Worm (Caenorhabditis elegans): ENCODE results near the gene sqv-7.

DNA sequence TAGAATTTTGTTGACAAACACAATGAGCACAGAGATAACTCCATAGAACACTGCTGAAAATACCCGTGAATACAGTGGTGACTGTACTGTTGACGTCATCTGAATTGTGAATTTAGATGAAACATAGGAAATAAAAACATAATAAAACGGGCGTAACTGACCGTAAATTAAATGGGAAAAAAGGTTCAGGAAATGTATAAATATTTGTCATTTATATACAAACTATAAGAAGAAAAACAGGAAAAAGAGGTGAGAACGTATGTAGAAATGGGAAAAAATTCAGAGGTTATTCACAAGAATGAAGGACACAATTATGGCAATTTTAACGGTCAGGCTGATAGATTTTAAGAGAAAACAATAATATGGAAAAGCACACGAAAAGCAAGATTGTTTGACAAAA lies at the start of gene sqv-7:
- no peak for TF ChIP-seq zim-3 (tag; optimal IDR thresholded peaks at IDR 0.05)
- no peak for TF ChIP-seq snpc-4 (GFP tag; optimal IDR thresholded peaks at IDR 0.05)
- no peak for TF ChIP-seq snpc-4 (tag; optimal IDR thresholded peaks at IDR 0.05)
- TF ChIP-seq chd-7 (tag; optimal IDR thresholded peaks at IDR 0.05), result no peak
- TF ChIP-seq K12H6.12 (tag; optimal IDR thresholded peaks at IDR 0.05), result no peak
- TF ChIP-seq ets-4 (GFP tag; optimal IDR thresholded peaks at IDR 0.05), result no peak
- TF ChIP-seq zfh-2 (GFP tag; conservative IDR thresholded peaks at IDR 0.05), result no peak
- TF ChIP-seq lsl-1 (GFP tag; optimal IDR thresholded peaks at IDR 0.05), result no peak
- no peak for TF ChIP-seq B0019.2 (GFP tag; conservative IDR thresholded peaks at IDR 0.05)
- TF ChIP-seq F55B11.4 (tag; optimal IDR thresholded peaks at IDR 0.05; ENCODE audit: borderline replicate concordance, insufficient read depth), result no peak
- TF ChIP-seq ceh-40 (GFP tag; IDR thresholded peaks at IDR 0.05), result no peak
- no peak for TF ChIP-seq cebp-1 (GFP tag; IDR thresholded peaks at IDR 0.05)
- no peak for TF ChIP-seq cebp-1 (tag; optimal IDR thresholded peaks at IDR 0.05)

All from whole organism, young adult.